Worm (Caenorhabditis elegans): ENCODE results near the gene K08F8.7.

Gene K08F8.7

ce11 chrII:8707024-8707423 lies 48.1 kb downstream of the K08F8.7 start, which contains the start of gene cup-16 (continued):
- TF ChIP-seq alr-1 (tag; optimal IDR thresholded peaks at IDR 0.05; ENCODE audit: borderline replicate concordance) (no peak), irx-1 (tag; optimal IDR thresholded peaks at IDR 0.05) (no peak), dpl-1 (GFP tag; optimal IDR thresholded peaks at IDR 0.05) (no peak), nhr-47 (tag; optimal IDR thresholded peaks at IDR 0.05) (no peak), tlp-1 (tag; optimal IDR thresholded peaks at IDR 0.05) (no peak), pag-3 (tag; optimal IDR thresholded peaks at IDR 0.05; ENCODE audit: borderline replicate concordance, insufficient read depth) (no peak), nhr-71 (tag; optimal IDR thresholded peaks at IDR 0.05) (peak; percentile 79), C04F5.9 (tag; optimal IDR thresholded peaks at IDR 0.05) (no peak), nhr-19 (GFP tag; conservative IDR thresholded peaks at IDR 0.05) (no peak; the same call in 1 of the 2 replicates), elt-2 (tag; optimal IDR thresholded peaks at IDR 0.05) (no peak), unc-62 (GFP tag; optimal IDR thresholded peaks at IDR 0.05) (no peak), efl-1 (optimal IDR thresholded peaks at IDR 0.05) (no peak), efl-1 (GFP tag; optimal IDR thresholded peaks at IDR 0.05 in 1 of 2) (peak in 1 of 2 experiments; percentile 88), mef-2 (tag; optimal IDR thresholded peaks at IDR 0.05) (no peak), C34B4.2 (tag; optimal IDR thresholded peaks at IDR 0.05) (no peak), fkh-4 (tag; optimal IDR thresholded peaks at IDR 0.05; ENCODE audit: borderline replicate concordance) (no peak), ceh-88 (GFP tag; IDR thresholded peaks at IDR 0.05) (no peak), aha-1 (tag; optimal IDR thresholded peaks at IDR 0.05) (no peak), nhr-76 (tag; optimal IDR thresholded peaks at IDR 0.05) (no peak), dsc-1 (tag; optimal IDR thresholded peaks at IDR 0.05) (no peak), sox-4 (tag; optimal IDR thresholded peaks at IDR 0.05) (no peak), vab-15 (tag; optimal IDR thresholded peaks at IDR 0.05) (no peak), nhr-84 (tag; optimal IDR thresholded peaks at IDR 0.05) (no peak), egl-13 (tag; optimal IDR thresholded peaks at IDR 0.05) (no peak), lin-14 (GFP tag; optimal IDR thresholded peaks at IDR 0.05) (peak; percentile 80), snu-23 (GFP tag; optimal IDR thresholded peaks at IDR 0.05) (peak; percentile 14), pax-3 (tag; optimal IDR thresholded peaks at IDR 0.05) (no peak), Y116A8C.19 (tag; optimal IDR thresholded peaks at IDR 0.05; ENCODE audit: borderline replicate concordance) (no peak), unc-86 (tag; optimal IDR thresholded peaks at IDR 0.05) (no peak), hpl-2 (GFP tag; optimal IDR thresholded peaks at IDR 0.05) (no peak)

- TF ChIP-seq lin-35 (GFP tag; optimal IDR thresholded peaks at IDR 0.05) (peak in 1 of 2 experiments; percentile 7), skn-1 (tag; optimal IDR thresholded peaks at IDR 0.05) (no peak), ceh-88 (GFP tag; IDR thresholded peaks at IDR 0.05) (no peak), elt-3 (tag; optimal IDR thresholded peaks at IDR 0.05) (peak in 1 of 6 experiments; percentile 67), elt-2 (tag; optimal IDR thresholded peaks at IDR 0.05) (peak; percentile 16)
These were observed 50.7 kb downstream of the K08F8.7 start, which contains the start of gene prx-5 for ce11 chrII:8704413-8704874. TSS of gene prx-5 (plus strand) at chrII:8704824.
